Worm (Caenorhabditis elegans): Measurements from ENCODE around the gene cyp-23A1.

Gene cyp-23A1

DNA sequence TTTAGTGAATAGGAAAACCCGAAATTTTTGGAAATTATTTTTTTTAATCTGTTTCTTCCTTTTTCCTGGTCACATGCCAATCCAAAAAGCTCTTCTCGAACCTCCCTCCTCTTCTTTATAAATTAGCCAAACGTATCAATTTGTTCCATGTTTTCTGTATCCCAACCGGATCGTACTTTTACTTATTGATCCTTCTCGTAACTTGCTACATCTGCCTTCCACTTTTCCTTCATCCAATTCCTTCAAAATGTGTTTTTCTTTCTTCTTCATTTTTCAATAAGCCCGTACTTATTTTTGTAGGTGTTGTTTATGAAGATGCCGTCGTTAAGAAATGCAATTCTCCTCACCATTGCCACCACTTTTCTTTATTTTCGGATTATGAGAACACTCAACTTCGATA, at the start of gene cyp-23A1:
cyp-23A1 (plus strand) TSS at position 301 of the 400 bp plus-strand sequence.
- TF ChIP-seq fos-1 (tag; optimal IDR thresholded peaks at IDR 0.05) (no peak), fkh-2 (tag; optimal IDR thresholded peaks at IDR 0.05) (no peak), ama-1 (optimal IDR thresholded peaks at IDR 0.05) (no peak), lin-39 (tag; optimal IDR thresholded peaks at IDR 0.05) (no peak), nhr-43 (tag; optimal IDR thresholded peaks at IDR 0.05; ENCODE audit: poor library complexity, severe bottlenecking) (no peak), nhr-77 (tag; optimal IDR thresholded peaks at IDR 0.05) (no peak), egl-5 (tag; optimal IDR thresholded peaks at IDR 0.05) (no peak), unc-39 (tag; optimal IDR thresholded peaks at IDR 0.05) (no peak), nhr-28 (tag; optimal IDR thresholded peaks at IDR 0.05) (no peak), ceh-82 (tag; optimal IDR thresholded peaks at IDR 0.05) (no peak), egl-27 (tag; optimal IDR thresholded peaks at IDR 0.05) (no peak), nhr-23 (tag; optimal IDR thresholded peaks at IDR 0.05) (no peak), snpc-4 (tag; optimal IDR thresholded peaks at IDR 0.05) (no peak), ZK546.5 (tag; optimal IDR thresholded peaks at IDR 0.05) (no peak), pqm-1 (tag; optimal IDR thresholded peaks at IDR 0.05) (no peak), lin-15B (tag; optimal IDR thresholded peaks at IDR 0.05) (no peak), elt-3 (tag; optimal IDR thresholded peaks at IDR 0.05) (no peak)

DNA sequence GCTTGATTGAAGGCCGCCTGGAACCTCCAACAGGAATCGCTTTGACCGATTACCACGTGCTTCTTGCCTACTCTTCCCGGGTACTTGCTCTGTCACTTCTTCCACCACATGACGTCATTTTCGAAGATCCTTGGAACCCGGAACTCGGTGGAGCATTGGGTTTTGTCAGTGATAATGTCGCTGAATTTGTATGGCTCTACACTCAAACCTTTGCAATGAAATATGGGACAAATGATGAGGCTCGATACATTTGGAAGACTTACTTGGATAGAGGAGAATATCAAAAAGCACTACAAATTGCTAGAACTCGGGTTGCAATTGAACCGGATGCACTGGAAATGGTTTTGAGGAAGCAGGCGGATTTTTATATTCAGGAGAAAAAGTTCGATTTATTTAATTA, 49.2 kb upstream of the cyp-23A1 start:
- TF ChIP-seq R02D3.7 (tag; optimal IDR thresholded peaks at IDR 0.05) (no peak), ZK546.5 (tag; optimal IDR thresholded peaks at IDR 0.05) (no peak), ztf-4 (tag; optimal IDR thresholded peaks at IDR 0.05) (no peak), nhr-237 (tag; optimal IDR thresholded peaks at IDR 0.05) (no peak), eor-1 (tag; optimal IDR thresholded peaks at IDR 0.05) (no peak), jun-1 (tag; optimal IDR thresholded peaks at IDR 0.05) (no peak), ztf-11 (tag; optimal IDR thresholded peaks at IDR 0.05) (no peak), mdl-1 (tag; optimal IDR thresholded peaks at IDR 0.05) (no peak), lin-39 (tag; optimal IDR thresholded peaks at IDR 0.05) (no peak), nhr-12 (tag; optimal IDR thresholded peaks at IDR 0.05) (no peak), pha-4 (tag; optimal IDR thresholded peaks at IDR 0.05) (no peak), nhr-11 (tag; optimal IDR thresholded peaks at IDR 0.05) (no peak)

DNA sequence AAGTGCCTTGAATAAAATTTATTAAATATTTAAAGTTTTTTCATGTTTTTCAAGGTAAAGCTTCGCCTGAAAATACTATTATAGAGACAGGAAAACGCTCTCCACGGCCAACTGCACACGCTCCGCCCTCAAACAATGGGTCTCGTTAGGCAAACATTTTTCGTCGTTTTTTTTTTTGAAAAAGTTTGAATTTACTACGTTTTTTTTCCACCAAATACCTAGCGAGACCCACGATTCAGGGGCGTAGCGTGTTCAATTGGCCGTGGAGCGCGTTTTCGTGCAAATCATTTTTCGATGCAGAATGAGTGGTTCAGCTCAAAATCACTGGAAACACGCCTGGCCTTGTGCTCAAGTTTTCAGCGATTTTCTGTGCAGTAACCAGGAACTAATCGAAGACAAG, 44.1 kb upstream of the cyp-23A1 start, which contains the start of gene W06B4.2:
W06B4.2 (plus strand) TSS at position 301 of the 400 bp plus-strand sequence.
- TF ChIP-seq elt-2 (tag; optimal IDR thresholded peaks at IDR 0.05): no peak

DNA sequence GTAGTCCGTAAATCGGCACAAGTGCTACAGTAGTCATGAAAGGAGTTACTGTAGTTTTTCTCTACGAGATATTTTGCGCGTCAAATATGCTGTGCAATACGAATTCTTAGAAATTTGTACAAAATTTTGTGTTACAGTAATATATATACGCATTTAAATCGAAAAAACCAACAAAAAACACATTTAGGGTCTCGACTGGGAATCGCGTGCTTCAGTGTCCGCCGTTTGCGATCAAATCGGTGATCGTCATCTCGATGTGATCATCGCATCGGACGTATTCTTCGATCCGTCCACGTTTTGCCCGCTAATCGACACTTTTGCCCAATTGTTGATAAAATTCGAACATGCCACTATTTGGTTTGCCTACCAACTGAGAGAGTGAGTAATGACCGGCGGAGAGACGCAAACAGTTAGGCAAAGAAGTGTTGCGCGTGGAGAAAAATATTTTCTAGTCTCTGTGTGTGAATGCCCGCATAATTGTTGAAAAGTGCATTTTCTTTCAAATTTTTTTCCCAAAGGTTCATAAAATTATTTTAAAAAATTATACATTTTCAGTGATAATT, 43.0 kb upstream of the cyp-23A1 start:
- TF ChIP-seq pqm-1 (tag; optimal IDR thresholded peaks at IDR 0.05): peak; percentile 52
- no peak for TF ChIP-seq zag-1 (tag; optimal IDR thresholded peaks at IDR 0.05)
- no peak for TF ChIP-seq eor-1 (tag; optimal IDR thresholded peaks at IDR 0.05)
- TF ChIP-seq pha-4 (tag; optimal IDR thresholded peaks at IDR 0.05): peak; percentile 31

DNA sequence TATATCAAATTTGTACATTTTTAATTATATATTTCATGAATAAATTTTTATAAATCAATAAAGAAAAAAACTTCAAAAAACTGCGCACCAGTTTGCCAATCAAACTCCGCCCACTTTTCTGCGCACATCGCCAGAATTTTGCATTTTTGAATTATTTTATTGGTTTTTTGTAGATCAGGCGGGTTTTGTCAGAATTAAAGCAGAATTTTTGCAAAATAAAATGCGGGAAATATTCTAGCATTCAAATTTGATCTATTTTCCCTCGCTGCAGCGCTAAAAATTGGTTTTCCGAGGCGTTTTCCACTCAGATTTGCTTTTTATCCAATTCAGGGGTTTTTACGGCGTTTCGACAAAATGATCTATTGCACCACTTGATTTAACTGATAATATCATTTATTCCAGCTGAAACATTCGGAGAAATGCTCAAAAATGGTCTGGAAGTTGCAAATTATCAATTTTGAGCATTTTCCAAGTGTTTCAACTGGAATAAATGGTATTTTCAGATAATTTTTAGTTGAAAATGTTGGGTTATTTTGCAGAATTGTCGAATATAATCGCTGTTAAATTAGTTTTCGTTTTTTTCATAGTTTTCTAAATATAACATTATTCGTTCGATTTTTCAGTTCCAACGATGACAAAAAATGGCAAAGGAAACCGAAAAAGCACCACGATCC, 40.9 kb upstream of the cyp-23A1 start, which contains the start of gene W06B4.1:
W06B4.1 (plus strand) TSS at position 624 of the 674 bp plus-strand sequence.
- no peak for TF ChIP-seq nhr-237 (tag; optimal IDR thresholded peaks at IDR 0.05)
- no peak for TF ChIP-seq ceh-28 (tag; optimal IDR thresholded peaks at IDR 0.05)
- TF ChIP-seq nhr-43 (tag; optimal IDR thresholded peaks at IDR 0.05; ENCODE audit: poor library complexity, severe bottlenecking): no peak
- TF ChIP-seq ztf-4 (tag; optimal IDR thresholded peaks at IDR 0.05): no peak
- no peak for TF ChIP-seq R02D3.7 (tag; optimal IDR thresholded peaks at IDR 0.05)
- TF ChIP-seq hmg-11 (tag; optimal IDR thresholded peaks at IDR 0.05): no peak
- no peak for TF ChIP-seq jun-1 (tag; optimal IDR thresholded peaks at IDR 0.05)
- no peak for TF ChIP-seq lin-39 (tag; optimal IDR thresholded peaks at IDR 0.05)
- TF ChIP-seq zag-1 (tag; optimal IDR thresholded peaks at IDR 0.05): no peak
- no peak for TF ChIP-seq fkh-2 (tag; optimal IDR thresholded peaks at IDR 0.05)
